Fruit fly (Drosophila melanogaster): Measurements from ENCODE around the gene Sh.
A peak's percentile ranks its signal among the peaks of the same experiment; 100 is the strongest.

Gene Sh

dm6 chrX:18092810-18093222 is 29.8 kb upstream of the Sh start, which contains the start of gene RhoGAP16F (continued):
- peak; percentile 41 for TF ChIP-seq ab (GFP tag; optimal IDR thresholded peaks at IDR 0.05)
- TF ChIP-seq crc (GFP tag; optimal IDR thresholded peaks at IDR 0.05): peak; percentile 39
- TF ChIP-seq crp (GFP tag; optimal IDR thresholded peaks at IDR 0.05): peak in 1 of 2 experiments; percentile 33
- peak; percentile 60 for TF ChIP-seq nom (GFP tag; optimal IDR thresholded peaks at IDR 0.05)
- TF ChIP-seq esg (GFP tag; conservative IDR thresholded peaks at IDR 0.05): peak; percentile 76
- peak; percentile 72 for TF ChIP-seq MBD-R2 (GFP tag; IDR thresholded peaks at IDR 0.05)
- no peak for TF ChIP-seq TFAM (GFP tag; optimal IDR thresholded peaks at IDR 0.05)
- TF ChIP-seq Mes4 (GFP tag; optimal IDR thresholded peaks at IDR 0.05): peak; percentile 37
- TF ChIP-seq Neu2 (GFP tag; optimal IDR thresholded peaks at IDR 0.05; ENCODE audit: borderline replicate concordance): no peak
- peak; percentile 24 for TF ChIP-seq Jarid2 (GFP tag; optimal IDR thresholded peaks at IDR 0.05)
- peak; percentile 75 for TF ChIP-seq kay (GFP tag; optimal IDR thresholded peaks at IDR 0.05)
- TF ChIP-seq CG34224 (GFP tag; IDR thresholded peaks at IDR 0.05; ENCODE audit: partially characterized antibody): no peak
- peak; percentile 54; the same call in 1 of the 2 replicates for TF ChIP-seq gsb (GFP tag; IDR thresholded peaks at IDR 0.05)
- peak; percentile 67 for TF ChIP-seq CG3838 (GFP tag; optimal IDR thresholded peaks at IDR 0.05)
- TF ChIP-seq CG4617 (GFP tag; optimal IDR thresholded peaks at IDR 0.05; ENCODE audit: borderline replicate concordance): peak; percentile 65
- TF ChIP-seq CG8290 (GFP tag; optimal IDR thresholded peaks at IDR 0.05): peak; percentile 79
- peak; percentile 49 to 69 for TF ChIP-seq CG8290 (tag; optimal IDR thresholded peaks at IDR 0.05)
- TF ChIP-seq cad (GFP tag; optimal IDR thresholded peaks at IDR 0.05): no peak
- peak; percentile 89 for TF ChIP-seq CG12391 (tag; optimal IDR thresholded peaks at IDR 0.05)
- peak; percentile 77 for TF ChIP-seq seq (GFP tag; IDR thresholded peaks at IDR 0.05)
- peak; percentile 72 for TF ChIP-seq CG18764 (GFP tag; optimal IDR thresholded peaks at IDR 0.05)
- TF ChIP-seq CG7745 (tag; optimal IDR thresholded peaks at IDR 0.05): no peak
- peak; percentile 67 for TF ChIP-seq danr (GFP tag; IDR thresholded peaks at IDR 0.05)
- TF ChIP-seq CkIIα-i1 (GFP tag; IDR thresholded peaks at IDR 0.05): peak; percentile 32; the same call in 1 of the 2 replicates
- peak; percentile 71 for TF ChIP-seq BtbVII (GFP tag; optimal IDR thresholded peaks at IDR 0.05)
- no peak for TF ChIP-seq CG17568 (GFP tag; optimal IDR thresholded peaks at IDR 0.05)
- peak; percentile 62 for TF ChIP-seq CG7786 (GFP tag; optimal IDR thresholded peaks at IDR 0.05)
- TF ChIP-seq NFAT (GFP tag; IDR thresholded peaks at IDR 0.05): peak; percentile 84
- peak; percentile 42 for TF ChIP-seq stwl (tag; optimal IDR thresholded peaks at IDR 0.05)
- TF ChIP-seq Kr (GFP tag; optimal IDR thresholded peaks at IDR 0.05): no peak
- peak; percentile 89 for TF ChIP-seq ind (GFP tag; optimal IDR thresholded peaks at IDR 0.05)
- peak; percentile 24 for TF ChIP-seq CG6854 (GFP tag; optimal IDR thresholded peaks at IDR 0.05)
- TF ChIP-seq CG2889 (GFP tag; IDR thresholded peaks at IDR 0.05): peak; percentile 60; the same call in 1 of the 3 replicates
- peak; percentile 97 for TF ChIP-seq Ets65A (GFP tag)
- TF ChIP-seq exex (tag; optimal IDR thresholded peaks at IDR 0.05): peak; percentile 57
- TF ChIP-seq hth (optimal IDR thresholded peaks at IDR 0.05): no peak
- peak; percentile 88 for TF ChIP-seq CG12155 (GFP tag; optimal IDR thresholded peaks at IDR 0.05)
- TF ChIP-seq ttk (GFP tag; IDR thresholded peaks at IDR 0.05): peak; percentile 79
- peak; percentile 80 for TF ChIP-seq Dek (tag; optimal IDR thresholded peaks at IDR 0.05)
- TF ChIP-seq Sox100B (GFP tag; optimal IDR thresholded peaks at IDR 0.05): peak; percentile 79
- TF ChIP-seq Adf1 (GFP tag; IDR thresholded peaks at IDR 0.05): peak; percentile 41; the same call in 1 of the 2 replicates
- peak; percentile 54 for TF ChIP-seq kni (GFP tag; optimal IDR thresholded peaks at IDR 0.05)
- TF ChIP-seq CG9609 (GFP tag; optimal IDR thresholded peaks at IDR 0.05): peak; percentile 60
- TF ChIP-seq slou (GFP tag; optimal IDR thresholded peaks at IDR 0.05): peak; percentile 61
- peak; percentile 85 for TF ChIP-seq CG17359 (tag; optimal IDR thresholded peaks at IDR 0.05)
- TF ChIP-seq HLH4C (GFP tag; IDR thresholded peaks at IDR 0.05; ENCODE audit: partially characterized antibody): no peak
- TF ChIP-seq Hr39 (optimal IDR thresholded peaks at IDR 0.05): no peak
- TF ChIP-seq ssp (GFP tag; IDR thresholded peaks at IDR 0.05): peak; percentile 77
- TF ChIP-seq pum (GFP tag; optimal IDR thresholded peaks at IDR 0.05): peak; percentile 76
- TF ChIP-seq btn (GFP tag; optimal IDR thresholded peaks at IDR 0.05): no peak
- peak; percentile 77 to 88 for TF ChIP-seq dpn (GFP tag; optimal IDR thresholded peaks at IDR 0.05)
- peak; percentile 95 for TF ChIP-seq sens (GFP tag)

All from whole organism, embryonic.